Worm (Caenorhabditis elegans) whole organism, early embryonic: ENCODE results near the gene C44H9.5.

Experiments
- B0310.2 ChIP-seq: sonication (generic microtip); optimal IDR thresholded peaks from 2 replicates; lab custom pipeline; 2016; ENCODE audit warnings: mild to moderate bottlenecking, missing genetic modification characterization, missing compliant biosample characterization
- F13C5.2 ChIP-seq: sonication (generic microtip); optimal IDR thresholded peaks from 2 replicates; lab custom pipeline; 2017; ENCODE audit warnings: mild to moderate bottlenecking, missing genetic modification characterization, inconsistent platforms, missing compliant biosample characterization
- aly-1 ChIP-seq: sonication (generic microtip); optimal IDR thresholded peaks from 2 replicates; lab custom pipeline; 2016; ENCODE audit warnings: missing genetic modification characterization, missing compliant biosample characterization
- ama-1 ChIP-seq: fragments of 150-350 bp; optimal IDR thresholded peaks from 2 replicates; lab custom pipeline; 2014
- ceh-13 ChIP-seq: fragments of 200-800 bp; sonication (Bioruptor generic); optimal IDR thresholded peaks from 2 replicates; lab custom pipeline; 2018; ENCODE audit warnings: mild to moderate bottlenecking, missing genetic modification characterization, missing compliant biosample characterization
- ceh-36 ChIP-seq: sonication (generic microtip); optimal IDR thresholded peaks from 2 replicates; lab custom pipeline; 2016; ENCODE audit warnings: missing genetic modification characterization, inconsistent platforms, missing compliant biosample characterization
- ets-7 ChIP-seq: sonication (generic microtip); optimal IDR thresholded peaks from 2 replicates; lab custom pipeline; 2016; ENCODE audit warnings: missing genotype, missing genetic modification characterization, missing compliant biosample characterization
- flt-1 ChIP-seq: fragments of 200-800 bp; sonication (Bioruptor generic); IDR thresholded peaks from 2 replicates; pipeline ENCODE4 v1.3.6; 2022; ENCODE audit warnings: missing genetic modification characterization, missing compliant biosample characterization
- hmbx-1 ChIP-seq: sonication (generic microtip); optimal IDR thresholded peaks from 2 replicates; lab custom pipeline; 2016; ENCODE audit warnings: mild to moderate bottlenecking, missing genetic modification characterization, missing compliant biosample characterization
- hmg-4 ChIP-seq: fragments of 200-800 bp; sonication (Bioruptor generic); optimal IDR thresholded peaks from 2 replicates; lab custom pipeline; 2018; ENCODE audit warnings: mild to moderate bottlenecking, missing genetic modification characterization, missing compliant biosample characterization
- hnd-1 ChIP-seq: sonication (generic microtip); optimal IDR thresholded peaks from 2 replicates; lab custom pipeline; 2016; ENCODE audit warnings: missing genetic modification characterization, missing compliant biosample characterization
- pes-1 ChIP-seq: fragments of 200-800 bp; sonication (Bioruptor generic); IDR thresholded peaks from 2 replicates; pipeline ENCODE4 v1.3.6; 2022; ENCODE audit warnings: missing genetic modification reagents, missing genetic modification characterization, missing compliant biosample characterization
- scrt-1 ChIP-seq: fragments of 200-800 bp; sonication (Bioruptor generic); IDR thresholded peaks from 2 replicates; pipeline ENCODE4 v1.3.6; 2022; ENCODE audit warnings: missing genetic modification characterization, missing compliant biosample characterization
- sea-1 ChIP-seq: fragments of 200-800 bp; sonication (Bioruptor generic); conservative IDR thresholded peaks from 2 replicates; pipeline ENCODE4 v1.3.6; 2022; ENCODE audit warnings: missing genetic modification characterization, missing compliant biosample characterization
- tbx-11 ChIP-seq: fragments of 200-800 bp; sonication (Bioruptor generic); IDR thresholded peaks from 2 replicates; pipeline ENCODE4 v1.3.6; 2022; ENCODE audit warnings: missing genetic modification characterization, missing compliant biosample characterization
- tbx-37 ChIP-seq: fragments of 200-800 bp; sonication (Bioruptor generic); conservative IDR thresholded peaks from 2 replicates; pipeline ENCODE4 v1.3.6; 2022; ENCODE audit warnings: missing genetic modification reagents, missing genetic modification characterization, missing compliant biosample characterization
- tra-4 ChIP-seq: sonication (generic microtip); optimal IDR thresholded peaks from 2 replicates; lab custom pipeline; 2017; ENCODE audit warnings: missing genetic modification characterization, missing compliant biosample characterization

The C44H9.5 gene

ce11 chrV:12809876-12810275, 39.8 kb downstream of the C44H9.5 start, which contains the start of gene ZC443.1:
TSS of gene ZC443.1 (minus strand) at chrV:12810080.
- TF ChIP-seq hnd-1 = no peak
- TF ChIP-seq hmg-4 (GFP tag; lab: Kevin White, UChicago) = no peak
- no peak for TF ChIP-seq aly-1 (tag; lab: Kevin White, UChicago)
- no peak for TF ChIP-seq ama-1 (lab: Kevin White, UChicago)
- no peak for TF ChIP-seq ets-7 (tag; lab: Kevin White, UChicago)
- no peak for TF ChIP-seq ceh-13 (GFP tag; lab: Kevin White, UChicago)
- TF ChIP-seq ceh-36 (tag; lab: Kevin White, UChicago) = no peak
- TF ChIP-seq F13C5.2 (tag; lab: Kevin White, UChicago) = no peak
- TF ChIP-seq scrt-1 = no peak
- TF ChIP-seq tra-4 (tag; lab: Kevin White, UChicago) = no peak
- TF ChIP-seq tbx-37 (GFP tag; lab: Robert Waterston, UW) = no peak
- TF ChIP-seq sea-1 (GFP tag; lab: Robert Waterston, UW) = no peak
- no peak for TF ChIP-seq pes-1 (GFP tag; lab: Robert Waterston, UW)

- TF ChIP-seq scrt-1 (no peak), flt-1 (GFP tag; lab: Robert Waterston, UW) (no peak), tbx-11 (GFP tag; lab: Robert Waterston, UW) (no peak), ceh-36 (tag; lab: Kevin White, UChicago) (no peak)
These were observed 43.5 kb downstream of the C44H9.5 start, which contains the start of gene ZC443.7 for ce11 chrV:12806190-12806589. TSS of gene ZC443.7 (plus strand) at chrV:12806490.

- TF ChIP-seq ceh-13 (GFP tag; lab: Kevin White, UChicago) = no peak
- TF ChIP-seq tbx-11 (GFP tag; lab: Robert Waterston, UW) = no peak
- TF ChIP-seq hmg-4 (GFP tag; lab: Kevin White, UChicago) = no peak
- TF ChIP-seq aly-1 (tag; lab: Kevin White, UChicago) = no peak
- TF ChIP-seq F13C5.2 (tag; lab: Kevin White, UChicago) = no peak
- no peak for TF ChIP-seq pes-1 (GFP tag; lab: Robert Waterston, UW)
- no peak for TF ChIP-seq tra-4 (tag; lab: Kevin White, UChicago)
- TF ChIP-seq hnd-1 = no peak
- no peak for TF ChIP-seq flt-1 (GFP tag; lab: Robert Waterston, UW)
These were observed 46.4 kb downstream of the C44H9.5 start, which contains the start of gene srbc-45 for ce11 chrV:12803274-12803673. TSS of gene srbc-45 (plus strand) at chrV:12803574.

- TF ChIP-seq tra-4 (tag; lab: Kevin White, UChicago) (no peak), flt-1 (GFP tag; lab: Robert Waterston, UW) (no peak), hmg-4 (GFP tag; lab: Kevin White, UChicago) (no peak), F13C5.2 (tag; lab: Kevin White, UChicago) (no peak), ets-7 (tag; lab: Kevin White, UChicago) (no peak), hmbx-1 (tag; lab: Kevin White, UChicago) (no peak)
These were observed 49.5 kb downstream of the C44H9.5 start, which contains the start of gene ugt-3 for ce11 chrV:12800171-12800570. TSS of gene ugt-3 (minus strand) at chrV:12800271.

ce11 chrV:12797992-12798391, 51.7 kb downstream of the C44H9.5 start, which contains the start of gene ugt-6:
TSS of gene ugt-6 (minus strand) at chrV:12798224.
- TF ChIP-seq ceh-36 (tag; lab: Kevin White, UChicago) (no peak), hmbx-1 (tag; lab: Kevin White, UChicago) (no peak), tbx-37 (GFP tag; lab: Robert Waterston, UW) (no peak), ama-1 (lab: Kevin White, UChicago) (no peak), ceh-13 (GFP tag; lab: Kevin White, UChicago) (no peak), ets-7 (tag; lab: Kevin White, UChicago) (no peak), hmg-4 (GFP tag; lab: Kevin White, UChicago) (no peak), sea-1 (GFP tag; lab: Robert Waterston, UW) (no peak), pes-1 (GFP tag; lab: Robert Waterston, UW) (no peak), scrt-1 (no peak), hnd-1 (no peak), F13C5.2 (tag; lab: Kevin White, UChicago) (no peak), B0310.2 (tag; lab: Kevin White, UChicago) (no peak)

- TF ChIP-seq B0310.2 (tag; lab: Kevin White, UChicago) = no peak
- TF ChIP-seq ceh-13 (GFP tag; lab: Kevin White, UChicago) = no peak
- no peak for TF ChIP-seq sea-1 (GFP tag; lab: Robert Waterston, UW)
- TF ChIP-seq ets-7 (tag; lab: Kevin White, UChicago) = no peak
- no peak for TF ChIP-seq F13C5.2 (tag; lab: Kevin White, UChicago)
- TF ChIP-seq ama-1 (lab: Kevin White, UChicago) = no peak
- TF ChIP-seq pes-1 (GFP tag; lab: Robert Waterston, UW) = no peak
- no peak for TF ChIP-seq tra-4 (tag; lab: Kevin White, UChicago)
- no peak for TF ChIP-seq aly-1 (tag; lab: Kevin White, UChicago)
- TF ChIP-seq ceh-36 (tag; lab: Kevin White, UChicago) = no peak
- TF ChIP-seq hmg-4 (GFP tag; lab: Kevin White, UChicago) = no peak
- no peak for TF ChIP-seq hnd-1
- no peak for TF ChIP-seq flt-1 (GFP tag; lab: Robert Waterston, UW)
- TF ChIP-seq scrt-1 = no peak
- no peak for TF ChIP-seq tbx-11 (GFP tag; lab: Robert Waterston, UW)
- no peak for TF ChIP-seq tbx-37 (GFP tag; lab: Robert Waterston, UW)
- no peak for TF ChIP-seq hmbx-1 (tag; lab: Kevin White, UChicago)
These were observed 52.7 kb downstream of the C44H9.5 start for ce11 chrV:12796908-12797490.
